Worm (Caenorhabditis elegans) whole organism, late embryonic: ENCODE measurements around the gene Y38E10A.24.

Source experiments
- ceh-31 ChIP-seq: sonication (generic microtip); optimal IDR thresholded peaks from 2 replicates; lab custom pipeline; 2016; ENCODE audit warnings: missing genetic modification characterization, missing compliant biosample characterization
- ceh-9 ChIP-seq: sonication (generic microtip); optimal IDR thresholded peaks from 2 replicates; lab custom pipeline; 2016; ENCODE audit warnings: mild to moderate bottlenecking, missing genetic modification characterization, inconsistent platforms, missing compliant biosample characterization
- dmd-4 ChIP-seq: sonication (generic microtip); optimal IDR thresholded peaks from 2 replicates; lab custom pipeline; 2016; ENCODE audit warnings: borderline replicate concordance, missing genetic modification characterization, missing compliant biosample characterization
- dve-1 ChIP-seq: sonication (generic microtip); optimal IDR thresholded peaks from 2 replicates; lab custom pipeline; 2017; ENCODE audit warnings: antibody characterized with exemption, mild to moderate bottlenecking, missing genetic modification characterization, missing compliant biosample characterization
- elt-2 ChIP-seq: sonication (generic microtip); optimal IDR thresholded peaks from 2 replicates; lab custom pipeline; 2016; ENCODE audit warnings: missing genetic modification reagents, missing genetic modification characterization, missing compliant biosample characterization
- fkh-6 ChIP-seq: sonication (generic microtip); optimal IDR thresholded peaks from 2 replicates; lab custom pipeline; 2016; ENCODE audit warnings: missing genetic modification characterization, missing compliant biosample characterization
- hlh-30 ChIP-seq: sonication (generic microtip); optimal IDR thresholded peaks from 2 replicates; lab custom pipeline; 2017; ENCODE audit warnings: antibody characterized with exemption, missing genetic modification characterization, missing compliant biosample characterization; ENCODE audit not compliant: insufficient read depth
- nfya-1 ChIP-seq: sonication (generic microtip); optimal IDR thresholded peaks from 2 replicates; lab custom pipeline; 2017; ENCODE audit warnings: missing genetic modification characterization, mild to moderate bottlenecking, missing compliant biosample characterization, antibody characterized with exemption, moderate library complexity
- pqm-1 ChIP-seq: sonication (generic microtip); optimal IDR thresholded peaks from 2 replicates; lab custom pipeline; 2016; ENCODE audit warnings: missing genetic modification characterization, missing compliant biosample characterization

- TF ChIP-seq hlh-30 (tag; lab: Kevin White, UChicago), result no peak
- TF ChIP-seq pqm-1 (tag; lab: Kevin White, UChicago), result no peak
- TF ChIP-seq dmd-4 (tag; lab: Kevin White, UChicago), result no peak
- no peak for TF ChIP-seq ceh-31 (tag; lab: Kevin White, UChicago)
- no peak for TF ChIP-seq dve-1 (tag; lab: Kevin White, UChicago)
- no peak for TF ChIP-seq nfya-1 (tag; lab: Kevin White, UChicago)
- TF ChIP-seq elt-2 (tag; lab: Kevin White, UChicago), result no peak
- no peak for TF ChIP-seq ceh-9 (tag; lab: Kevin White, UChicago)
- no peak for TF ChIP-seq fkh-6 (tag; lab: Kevin White, UChicago)
Observed at ce11 chrII:12726704-12727103, 47.9 kb downstream of the Y38E10A.24 start.
